Fruit fly (Drosophila melanogaster) whole organism, embryonic: ENCODE results near the gene Mrgn1.
A peak's percentile ranks its signal among the peaks of the same experiment; 100 is the strongest.

Experiments
- B-H1 ChIP-seq: fragments of 200-800 bp; sonication (Bioruptor generic); IDR thresholded peaks from 3 replicates; pipeline ENCODE4 v1.3.6; 2022; ENCODE audit warnings: missing biosample characterization, missing genetic modification characterization
- CG10209 ChIP-seq: fragments of 200-800 bp; sonication (Bioruptor generic); optimal IDR thresholded peaks from 3 replicates; lab custom pipeline; 2017; ENCODE audit warnings: missing biosample characterization, mild to moderate bottlenecking, missing genetic modification characterization, missing genetic modification reagents
- CG10462 ChIP-seq: fragments of 200-800 bp; sonication (Bioruptor generic); optimal IDR thresholded peaks from 2 replicates; lab custom pipeline; 2016; ENCODE audit warnings: missing biosample characterization, missing genetic modification characterization
- CG12299 ChIP-seq: fragments of 200-800 bp; sonication (Bioruptor generic); optimal IDR thresholded peaks from 2 replicates; lab custom pipeline; 2018; ENCODE audit warnings: missing biosample characterization, mild to moderate bottlenecking, missing genetic modification characterization
- CG12942 ChIP-seq: fragments of 200-800 bp; sonication (Bioruptor generic); optimal IDR thresholded peaks from 3 replicates; lab custom pipeline; 2016; ENCODE audit warnings: missing biosample characterization, missing genetic modification characterization
- CG13287 ChIP-seq: fragments of 200-800 bp; sonication (Bioruptor generic); IDR thresholded peaks from 2 replicates; pipeline ENCODE4 v1.3.6; 2022; ENCODE audit warnings: missing biosample characterization, missing genetic modification characterization; ENCODE audit not compliant: partially characterized antibody
- CG1602 ChIP-seq: fragments of 200-800 bp; sonication (Bioruptor generic); optimal IDR thresholded peaks from 3 replicates; lab custom pipeline; 2016; ENCODE audit warnings: missing biosample characterization, missing genetic modification characterization
- CG17912 ChIP-seq: fragments of 200-800 bp; sonication (Bioruptor generic); optimal IDR thresholded peaks from 2 replicates; lab custom pipeline; 2018; ENCODE audit warnings: missing biosample characterization, mild to moderate bottlenecking, missing genetic modification characterization
- CG18476 ChIP-seq: fragments of 200-800 bp; sonication (Bioruptor generic); optimal IDR thresholded peaks from 2 replicates; lab custom pipeline; 2016; ENCODE audit warnings: missing biosample characterization, mild to moderate bottlenecking, missing genetic modification characterization
- CG18599 ChIP-seq: fragments of 200-800 bp; sonication (Bioruptor generic); optimal IDR thresholded peaks from 3 replicates; lab custom pipeline; 2017; ENCODE audit warnings: missing biosample characterization, missing genetic modification characterization, mild to moderate bottlenecking, moderate library complexity, missing genetic modification reagents
- CG2129 ChIP-seq: fragments of 200-800 bp; sonication (Bioruptor generic); IDR thresholded peaks from 2 replicates; pipeline ENCODE4 v1.3.6; 2022; ENCODE audit warnings: missing biosample characterization, missing genetic modification characterization; ENCODE audit not compliant: partially characterized antibody
- CG3995 ChIP-seq: fragments of 200-800 bp; sonication (Bioruptor generic); optimal IDR thresholded peaks from 3 replicates; lab custom pipeline; 2016; ENCODE audit warnings: missing biosample characterization, missing genetic modification characterization
- CG5180 ChIP-seq: fragments of 200-800 bp; sonication (Bioruptor generic); optimal IDR thresholded peaks from 3 replicates; lab custom pipeline; 2017; ENCODE audit warnings: missing biosample characterization, missing genetic modification characterization, mild to moderate bottlenecking, moderate library complexity, missing genetic modification reagents
- CG7745 ChIP-seq: fragments of 200-800 bp; sonication (Bioruptor generic); optimal IDR thresholded peaks from 2 replicates; lab custom pipeline; 2018; ENCODE audit warnings: missing biosample characterization, mild to moderate bottlenecking, missing genetic modification characterization, moderate library complexity
- CG9727 ChIP-seq: fragments of 200-800 bp; sonication (Bioruptor generic); optimal IDR thresholded peaks from 3 replicates; lab custom pipeline; 2017; ENCODE audit warnings: missing biosample characterization, mild to moderate bottlenecking, missing genetic modification characterization
- CHES-1-like ChIP-seq: fragments of 200-800 bp; sonication (Bioruptor generic); optimal IDR thresholded peaks from 2 replicates; lab custom pipeline; 2016; ENCODE audit warnings: missing biosample characterization, missing genetic modification characterization
- CTCF ChIP-seq: fragments of 200-800 bp; sonication (Bioruptor generic); optimal IDR thresholded peaks from 2 replicates; lab custom pipeline; 2017; ENCODE audit warnings: missing biosample characterization, mild to moderate bottlenecking, missing genetic modification characterization, moderate library complexity
- Fer3 ChIP-seq: fragments of 200-800 bp; sonication (Bioruptor generic); optimal IDR thresholded peaks from 2 replicates; lab custom pipeline; 2018; ENCODE audit warnings: missing biosample characterization, mild to moderate bottlenecking, missing genetic modification characterization, moderate library complexity
- HmgD ChIP-seq: fragments of 200-800 bp; sonication (Bioruptor generic); optimal IDR thresholded peaks from 3 replicates; lab custom pipeline; 2016; ENCODE audit warnings: missing biosample characterization, missing genetic modification characterization
- Hr78 ChIP-seq, 2 experiments: fragments of 200-800 bp in 1 of 2; fragments of >200 bp in 1 of 2; sonication (Bioruptor generic) in 1 of 2; optimal IDR thresholded peaks; 2 replicates each; lab custom pipeline; 2017 to 2019; ENCODE audit warnings: missing biosample characterization in 2 of 2, missing genetic modification characterization in 2 of 2, mild to moderate bottlenecking in 1 of 2, moderate library complexity in 1 of 2
- Hsf ChIP-seq: fragments of 200-800 bp; sonication (Bioruptor generic); optimal IDR thresholded peaks from 3 replicates; lab custom pipeline; 2016; ENCODE audit warnings: missing biosample characterization, missing genetic modification characterization
- MTF-1 ChIP-seq: fragments of 200-800 bp; sonication (Bioruptor generic); optimal IDR thresholded peaks from 2 replicates; lab custom pipeline; 2018; ENCODE audit warnings: missing biosample characterization, mild to moderate bottlenecking, missing genetic modification characterization, borderline replicate concordance
- Meics ChIP-seq: fragments of 200-800 bp; sonication (Bioruptor generic); optimal IDR thresholded peaks from 2 replicates; lab custom pipeline; 2017; ENCODE audit warnings: missing biosample characterization, mild to moderate bottlenecking, missing genetic modification characterization
- Nf-YB ChIP-seq: fragments of 200-800 bp; sonication (Bioruptor generic); optimal IDR thresholded peaks from 3 replicates; lab custom pipeline; 2019; ENCODE audit warnings: missing biosample characterization, mild to moderate bottlenecking, missing genetic modification characterization, moderate library complexity
- Oaz ChIP-seq: fragments of 200-800 bp; sonication (Bioruptor generic); IDR thresholded peaks from 2 replicates; pipeline ENCODE4 v1.3.6; 2022; ENCODE audit warnings: missing biosample characterization, missing genetic modification characterization
- Pdp1 ChIP-seq, 2 experiments: fragments of 200-800 bp; sonication (Bioruptor generic); optimal IDR thresholded peaks; 3 replicates each; lab custom pipeline; 2016; ENCODE audit warnings: missing biosample characterization in 2 of 2, missing genetic modification characterization in 2 of 2, mild to moderate bottlenecking in 1 of 2, moderate library complexity in 1 of 2
- Rfx ChIP-seq: fragments of 200-800 bp; sonication (Bioruptor generic); IDR thresholded peaks from 2 replicates; pipeline ENCODE4 v1.3.6; 2022; ENCODE audit warnings: missing biosample characterization, missing genetic modification characterization
- Spps ChIP-seq: fragments of 200-800 bp; sonication (Bioruptor generic); optimal IDR thresholded peaks from 2 replicates; lab custom pipeline; 2018; ENCODE audit warnings: missing biosample characterization, mild to moderate bottlenecking, missing genetic modification characterization
- Sry-β ChIP-seq: fragments of 200-800 bp; sonication (Bioruptor generic); optimal IDR thresholded peaks from 2 replicates; lab custom pipeline; 2018; ENCODE audit warnings: missing biosample characterization, mild to moderate bottlenecking, missing genetic modification characterization, moderate library complexity
- aop ChIP-seq: fragments of 200-800 bp; sonication (Bioruptor generic); IDR thresholded peaks from 2 replicates; pipeline ENCODE4 v1.3.6; 2022; ENCODE audit warnings: missing biosample characterization, missing genetic modification characterization
- bowl ChIP-seq: fragments of 200-800 bp; sonication (Bioruptor generic); IDR thresholded peaks from 2 replicates; pipeline ENCODE4 v1.3.6; 2022; ENCODE audit warnings: missing biosample characterization, missing genetic modification characterization
- btn ChIP-seq: fragments of 200-800 bp; sonication (Bioruptor generic); optimal IDR thresholded peaks from 2 replicates; lab custom pipeline; 2016; ENCODE audit warnings: missing biosample characterization, missing genetic modification characterization
- cwo ChIP-seq: fragments of 200-800 bp; sonication (Bioruptor generic); optimal IDR thresholded peaks from 3 replicates; lab custom pipeline; 2017; ENCODE audit warnings: missing biosample characterization, missing genetic modification characterization, mild to moderate bottlenecking, moderate library complexity, missing genetic modification reagents
- dmrt99B ChIP-seq: fragments of 200-800 bp; sonication (Bioruptor generic); optimal IDR thresholded peaks from 2 replicates; lab custom pipeline; 2018; ENCODE audit warnings: missing biosample characterization, mild to moderate bottlenecking, missing genetic modification characterization, moderate library complexity
- en ChIP-seq: fragments of 200-800 bp; sonication (Bioruptor generic); optimal IDR thresholded peaks from 2 replicates; lab custom pipeline; 2016; ENCODE audit warnings: missing biosample characterization, missing genetic modification characterization
- esg ChIP-seq: fragments of 200-800 bp; sonication (Bioruptor generic); conservative IDR thresholded peaks from 2 replicates; pipeline ENCODE4 v1.3.6; 2022; ENCODE audit warnings: missing biosample characterization, missing genetic modification characterization
- fd96Cb ChIP-seq: fragments of 200-800 bp; sonication (Bioruptor generic); optimal IDR thresholded peaks from 2 replicates; lab custom pipeline; 2018; ENCODE audit warnings: missing biosample characterization, mild to moderate bottlenecking, missing genetic modification characterization, moderate library complexity
- hbn ChIP-seq: fragments of 200-800 bp; sonication (Bioruptor generic); IDR thresholded peaks from 2 replicates; pipeline ENCODE4 v1.3.6; 2022; ENCODE audit warnings: missing biosample characterization, missing genetic modification characterization; ENCODE audit not compliant: partially characterized antibody
- her ChIP-seq: fragments of 200-800 bp; sonication (Bioruptor generic); optimal IDR thresholded peaks from 2 replicates; lab custom pipeline; 2016; ENCODE audit warnings: missing biosample characterization, missing genetic modification characterization
- hkb ChIP-seq, 2 experiments: fragments of 200-800 bp in 1 of 2; fragments of >200 bp in 1 of 2; sonication (Bioruptor generic) in 1 of 2; IDR thresholded peaks in 1 of 2; optimal IDR thresholded peaks in 1 of 2; 2 replicates each; pipeline versions ENCODE4 v1.3.6 to Lab custom; 2017 to 2022; ENCODE audit warnings: missing biosample characterization in 1 of 2, missing genetic modification characterization in 1 of 2
- hth ChIP-seq: fragments of >200 bp; optimal IDR thresholded peaks from 2 replicates; lab custom pipeline; 2017; ENCODE audit warnings: inconsistent platforms
- jing ChIP-seq: fragments of 200-800 bp; sonication (Bioruptor generic); optimal IDR thresholded peaks from 2 replicates; lab custom pipeline; 2018; ENCODE audit warnings: missing biosample characterization, mild to moderate bottlenecking, missing genetic modification characterization
- pan ChIP-seq, 4 experiments: fragments of >200 bp in 3 of 4; fragments of 200-800 bp in 1 of 4; sonication (Bioruptor generic) in 1 of 4; optimal IDR thresholded peaks in 3 of 4; IDR thresholded peaks in 1 of 4; 2 replicates each; pipeline versions ENCODE4 v1.3.6 to Lab custom; 2017 to 2022; ENCODE audit warnings: missing biosample characterization in 2 of 4, missing genetic modification characterization in 2 of 4, mixed read lengths in 1 of 4
- trh ChIP-seq: fragments of 200-800 bp; sonication (Bioruptor generic); optimal IDR thresholded peaks from 2 replicates; lab custom pipeline; 2016; ENCODE audit warnings: missing biosample characterization, missing genetic modification characterization
- tup ChIP-seq: fragments of 200-800 bp; sonication (Bioruptor generic); optimal IDR thresholded peaks from 2 replicates; lab custom pipeline; 2016; ENCODE audit warnings: missing biosample characterization, mild to moderate bottlenecking, missing genetic modification characterization, moderate library complexity
- twi ChIP-seq: fragments of 200-800 bp; optimal IDR thresholded peaks from 2 replicates; lab custom pipeline; 2019; ENCODE audit warnings: missing biosample characterization, mild to moderate bottlenecking, missing genetic modification characterization, moderate library complexity
- unc-4 ChIP-seq: fragments of 200-800 bp; sonication (Bioruptor generic); IDR thresholded peaks from 2 replicates; pipeline ENCODE4 v1.3.6; 2022; ENCODE audit warnings: missing biosample characterization, missing genetic modification characterization; ENCODE audit not compliant: partially characterized antibody
- z ChIP-seq: fragments of 200-800 bp; sonication (Bioruptor generic); IDR thresholded peaks from 3 replicates; pipeline ENCODE4 v1.3.6; 2022; ENCODE audit warnings: missing biosample characterization, missing genetic modification characterization

Mrgn1 gene

DNA sequence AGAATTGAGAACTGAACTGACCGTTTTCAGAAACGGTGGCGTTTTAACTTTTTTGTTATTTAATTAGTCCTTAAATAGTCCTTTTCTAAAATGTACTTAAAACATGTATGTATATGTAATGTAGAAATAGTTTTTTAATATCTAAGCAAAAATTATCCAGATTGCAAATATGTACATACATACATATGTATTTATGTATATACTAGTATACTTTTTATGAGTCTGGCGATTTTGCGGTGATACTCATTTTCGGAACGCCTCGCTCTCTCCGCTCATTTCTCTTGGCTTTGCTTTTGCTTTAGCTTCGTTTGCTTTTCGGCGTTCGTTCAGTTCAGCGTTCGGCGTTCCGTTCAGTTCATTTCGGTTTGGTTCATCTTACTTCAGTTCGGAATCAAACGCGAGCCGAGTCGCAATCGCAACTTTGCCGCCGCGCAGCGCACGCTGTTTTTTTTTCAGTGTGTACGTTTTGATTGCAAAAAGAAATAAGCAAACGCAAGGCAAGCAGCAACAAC is 40.7 kb upstream of the Mrgn1 start, which contains the start of gene rdgB (continued):
- TF ChIP-seq Pdp1 (GFP tag; optimal IDR thresholded peaks at IDR 0.05; lab: Kevin White, UChicago) (peak; percentile 41 to 56), CG3995 (GFP tag; lab: Kevin White, UChicago) (peak; percentile 30), CHES-1-like (no peak), CG2129 (GFP tag; lab: Robert Waterston, UW) (no peak), tup (GFP tag; lab: Kevin White, UChicago) (no peak), Fer3 (tag; lab: Kevin White, UChicago) (peak; percentile 72), z (no peak), jing (peak; percentile 7), esg (GFP tag; lab: Robert Waterston, UW) (0 out of 2 replicates have a peak, but pooled peaks have one; percentile 44), her (GFP tag; lab: Kevin White, UChicago) (no peak), CG1602 (peak; percentile 75), Rfx (GFP tag; lab: Robert Waterston, UW) (peak; percentile 83), Hsf (peak; percentile 72), CG10209 (GFP tag; lab: Kevin White, UChicago) (peak; percentile 87), CG7745 (tag; lab: Kevin White, UChicago) (no peak), trh (GFP tag; lab: Kevin White, UChicago) (peak; percentile 39), Spps (no peak), Oaz (peak; percentile 45; the same call in 1 of the 2 replicates), pan (optimal IDR thresholded peaks at IDR 0.05; lab: Kevin White, UChicago) (no peak), pan (GFP tag; optimal IDR thresholded peaks at IDR 0.05 in 1 of 2, IDR thresholded peaks at IDR 0.05 in 1 of 2) (peak in 1 of 2 experiments; percentile 66), hbn (GFP tag; lab: Robert Waterston, UW) (no peak), CG17912 (no peak), hth (no peak), hkb (optimal IDR thresholded peaks at IDR 0.05; lab: Kevin White, UChicago) (no peak), hkb (GFP tag; IDR thresholded peaks at IDR 0.05; lab: Robert Waterston, UW) (peak; percentile 82), CG18476 (GFP tag; lab: Kevin White, UChicago) (peak; percentile 72), Hr78 (GFP tag; optimal IDR thresholded peaks at IDR 0.05; lab: Kevin White, UChicago) (no peak), btn (GFP tag; lab: Kevin White, UChicago) (no peak), CG13287 (GFP tag; lab: Robert Waterston, UW) (peak; percentile 27; the same call in 1 of the 2 replicates), Meics (GFP tag; lab: Kevin White, UChicago) (peak; percentile 87), dmrt99B (tag; lab: Kevin White, UChicago) (peak; percentile 91), cwo (GFP tag; lab: Kevin White, UChicago) (peak; percentile 64), CG9727 (GFP tag; lab: Kevin White, UChicago) (peak; percentile 75), aop (GFP tag; lab: Robert Waterston, UW) (no peak), CG12299 (tag; lab: Kevin White, UChicago) (peak; percentile 60), CTCF (GFP tag; lab: Kevin White, UChicago) (no peak), twi (tag; lab: Kevin White, UChicago) (peak; percentile 63), B-H1 (GFP tag; lab: Robert Waterston, UW) (peak; percentile 15; the same call in 1 of the 3 replicates), Nf-YB (peak; percentile 56), HmgD (GFP tag; lab: Kevin White, UChicago) (no peak), unc-4 (GFP tag; lab: Robert Waterston, UW) (no peak), CG5180 (peak; percentile 92), bowl (GFP tag; lab: Robert Waterston, UW) (no peak), en (GFP tag; lab: Kevin White, UChicago) (no peak), CG12942 (peak; percentile 66), fd96Cb (peak; percentile 82), MTF-1 (peak; percentile 7), CG10462 (GFP tag; lab: Kevin White, UChicago) (peak; percentile 21), CG18599 (GFP tag; lab: Kevin White, UChicago) (peak; percentile 87), Sry-β (GFP tag; lab: Kevin White, UChicago) (no peak)
